Fruit fly (Drosophila melanogaster) whole organism, prepupa: ENCODE results near the gene CG33639.

Experiments used
- CG15336 ChIP-seq: fragments of 200-800 bp; sonication (Bioruptor generic); IDR thresholded peaks from 2 replicates; pipeline ENCODE4 v1.3.6; 2022; ENCODE audit warnings: missing biosample characterization, missing genetic modification characterization
- CG16779 ChIP-seq: fragments of 200-800 bp; sonication (Bioruptor generic); optimal IDR thresholded peaks from 3 replicates; lab custom pipeline; 2017; ENCODE audit warnings: missing biosample characterization, mild to moderate bottlenecking, missing genetic modification characterization
- CG4318 ChIP-seq: fragments of 200-800 bp; sonication (Bioruptor generic); optimal IDR thresholded peaks from 3 replicates; lab custom pipeline; 2017; ENCODE audit warnings: missing biosample characterization, mild to moderate bottlenecking, missing genetic modification characterization
- CG6163 ChIP-seq: fragments of 200-800 bp; sonication (Bioruptor generic); IDR thresholded peaks from 3 replicates; pipeline ENCODE4 v1.3.6; 2022; ENCODE audit warnings: missing biosample characterization, missing genetic modification characterization
- CG6792 ChIP-seq: fragments of 200-800 bp; sonication (Bioruptor generic); optimal IDR thresholded peaks from 3 replicates; lab custom pipeline; 2016; ENCODE audit warnings: missing biosample characterization, missing genetic modification characterization
- CG7368 ChIP-seq: fragments of 200-800 bp; sonication (Bioruptor generic); optimal IDR thresholded peaks from 3 replicates; lab custom pipeline; 2016; ENCODE audit warnings: missing biosample characterization, missing genetic modification characterization
- Eip75B ChIP-seq: fragments of 200-800 bp; sonication (Bioruptor generic); optimal IDR thresholded peaks from 3 replicates; lab custom pipeline; 2016; ENCODE audit warnings: missing biosample characterization, missing genetic modification characterization
- Hr4 ChIP-seq: fragments of 200-800 bp; sonication (Bioruptor generic); optimal IDR thresholded peaks from 3 replicates; lab custom pipeline; 2016; ENCODE audit warnings: missing biosample characterization, missing genetic modification characterization
- OdsH ChIP-seq: fragments of 200-800 bp; sonication (Bioruptor generic); optimal IDR thresholded peaks from 3 replicates; lab custom pipeline; 2016; ENCODE audit warnings: missing biosample characterization, missing genetic modification characterization
- Sox102F ChIP-seq: fragments of 200-800 bp; sonication (Bioruptor generic); optimal IDR thresholded peaks from 2 replicates; lab custom pipeline; 2016; ENCODE audit warnings: missing biosample characterization, mild to moderate bottlenecking, missing genetic modification characterization
- Sox15 ChIP-seq: fragments of 200-800 bp; sonication (Bioruptor generic); optimal IDR thresholded peaks from 3 replicates; lab custom pipeline; 2016; ENCODE audit warnings: missing biosample characterization, missing genetic modification characterization
- dsx ChIP-seq: fragments of 200-800 bp; optimal IDR thresholded peaks from 3 replicates; lab custom pipeline; 2019; ENCODE audit warnings: missing biosample characterization, mild to moderate bottlenecking, missing genetic modification characterization, moderate library complexity; ENCODE audit not compliant: poor library complexity, severe bottlenecking
- fd85E ChIP-seq: fragments of 200-800 bp; sonication (Bioruptor generic); optimal IDR thresholded peaks from 3 replicates; lab custom pipeline; 2016; ENCODE audit warnings: missing biosample characterization, missing genetic modification characterization
- net ChIP-seq: fragments of 200-800 bp; sonication (Bioruptor generic); optimal IDR thresholded peaks from 3 replicates; lab custom pipeline; 2016; ENCODE audit warnings: missing biosample characterization, missing genetic modification characterization

DNA sequence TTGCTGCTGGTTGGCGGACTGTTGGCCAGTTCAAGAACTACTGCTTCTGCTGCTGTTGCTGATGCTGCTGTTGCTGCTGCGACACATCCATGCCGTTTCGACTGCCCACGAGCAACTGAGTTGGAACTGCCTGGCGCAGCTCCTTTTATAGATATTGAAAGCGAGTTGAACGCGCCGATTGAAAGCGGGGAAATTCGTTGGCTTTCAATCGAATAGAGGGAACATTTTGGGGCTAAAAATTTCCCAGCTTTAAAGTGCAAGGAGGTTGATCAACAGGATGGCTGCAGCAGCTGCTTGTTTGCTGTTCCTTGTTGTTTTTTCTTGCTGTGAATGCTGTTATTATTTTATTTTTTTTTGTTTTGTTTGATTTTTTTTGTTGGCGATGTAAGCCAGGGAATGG is at the start of gene CG33639:
- TF ChIP-seq CG4318 (no peak), Hr4 (GFP tag; lab: Kevin White, UChicago) (no peak), Sox102F (GFP tag; lab: Kevin White, UChicago) (no peak), OdsH (GFP tag; lab: Kevin White, UChicago) (no peak), net (GFP tag; lab: Kevin White, UChicago) (no peak), fd85E (no peak), CG15336 (GFP tag; lab: Robert Waterston, UW) (no peak), CG16779 (tag; lab: Kevin White, UChicago) (no peak), dsx (no peak), CG6792 (GFP tag; lab: Kevin White, UChicago) (no peak), Sox15 (GFP tag; lab: Kevin White, UChicago) (no peak), CG6163 (GFP tag; lab: Robert Waterston, UW) (no peak), Eip75B (GFP tag; lab: Kevin White, UChicago) (no peak), CG7368 (GFP tag; lab: Kevin White, UChicago) (no peak)
